Worm (Caenorhabditis elegans) whole organism, late embryonic: Measurements from ENCODE around the gene aly-3.

Experiments
- C08G9.2 ChIP-seq: sonication (generic microtip); optimal IDR thresholded peaks from 2 replicates; lab custom pipeline; 2016; ENCODE audit warnings: mild to moderate bottlenecking, missing genetic modification characterization, moderate library complexity, missing compliant biosample characterization
- C38D4.7 ChIP-seq: fragments of 200-800 bp; sonication (Bioruptor generic); optimal IDR thresholded peaks from 2 replicates; lab custom pipeline; 2018; ENCODE audit warnings: mild to moderate bottlenecking, missing genetic modification characterization, moderate library complexity, missing compliant biosample characterization
- F13H6.1 ChIP-seq: sonication (generic microtip); optimal IDR thresholded peaks from 2 replicates; lab custom pipeline; 2016; ENCODE audit warnings: missing genetic modification characterization, missing compliant biosample characterization
- K02D7.2 ChIP-seq: sonication (generic microtip); optimal IDR thresholded peaks from 2 replicates; lab custom pipeline; 2017; ENCODE audit warnings: mild to moderate bottlenecking, missing genetic modification characterization, missing compliant biosample characterization
- K09A11.1 ChIP-seq: sonication (generic microtip); optimal IDR thresholded peaks from 2 replicates; lab custom pipeline; 2017; ENCODE audit warnings: antibody characterized with exemption, mild to moderate bottlenecking, missing genetic modification characterization, missing compliant biosample characterization; ENCODE audit not compliant: insufficient read depth
- T23F11.4 ChIP-seq: fragments of 200-800 bp; sonication (Bioruptor generic); optimal IDR thresholded peaks from 2 replicates; lab custom pipeline; 2018; ENCODE audit warnings: mild to moderate bottlenecking, missing genetic modification characterization, missing compliant biosample characterization
- Y22D7AL.16 ChIP-seq: sonication (generic microtip); optimal IDR thresholded peaks from 2 replicates; lab custom pipeline; 2016; ENCODE audit warnings: missing genetic modification characterization, missing compliant biosample characterization
- ceh-18 ChIP-seq: sonication (generic microtip); optimal IDR thresholded peaks from 2 replicates; lab custom pipeline; 2016; ENCODE audit warnings: missing genetic modification characterization, missing compliant biosample characterization
- ceh-19 ChIP-seq: fragments of 200-800 bp; sonication (Bioruptor generic); optimal IDR thresholded peaks from 2 replicates; lab custom pipeline; 2018; ENCODE audit warnings: mild to moderate bottlenecking, missing genetic modification characterization, missing compliant biosample characterization
- ceh-24 ChIP-seq: sonication (generic microtip); optimal IDR thresholded peaks from 2 replicates; lab custom pipeline; 2016; ENCODE audit warnings: mild to moderate bottlenecking, missing genetic modification characterization, missing compliant biosample characterization
- ceh-31 ChIP-seq: sonication (generic microtip); optimal IDR thresholded peaks from 2 replicates; lab custom pipeline; 2016; ENCODE audit warnings: missing genetic modification characterization, missing compliant biosample characterization
- ceh-34 ChIP-seq: sonication (generic microtip); optimal IDR thresholded peaks from 2 replicates; lab custom pipeline; 2016; ENCODE audit warnings: mild to moderate bottlenecking, missing genetic modification characterization, missing compliant biosample characterization
- ceh-45 ChIP-seq: fragments of 200-800 bp; sonication (Bioruptor generic); IDR thresholded peaks from 2 replicates; pipeline ENCODE4 v1.3.6; 2022; ENCODE audit warnings: missing genetic modification reagents, missing genetic modification characterization, missing compliant biosample characterization
- ceh-6 ChIP-seq: fragments of 200-800 bp; sonication (Bioruptor generic); optimal IDR thresholded peaks from 2 replicates; lab custom pipeline; 2018; ENCODE audit warnings: mild to moderate bottlenecking, missing genetic modification characterization, missing compliant biosample characterization
- ceh-9 ChIP-seq: sonication (generic microtip); optimal IDR thresholded peaks from 2 replicates; lab custom pipeline; 2016; ENCODE audit warnings: mild to moderate bottlenecking, missing genetic modification characterization, inconsistent platforms, missing compliant biosample characterization
- che-1 ChIP-seq: sonication (generic microtip); optimal IDR thresholded peaks from 2 replicates; lab custom pipeline; 2016; ENCODE audit warnings: mild to moderate bottlenecking, missing genetic modification characterization, missing compliant biosample characterization
- dve-1 ChIP-seq: sonication (generic microtip); optimal IDR thresholded peaks from 2 replicates; lab custom pipeline; 2017; ENCODE audit warnings: antibody characterized with exemption, mild to moderate bottlenecking, missing genetic modification characterization, missing compliant biosample characterization
- elt-4 ChIP-seq: sonication (generic microtip); optimal IDR thresholded peaks from 2 replicates; lab custom pipeline; 2016; ENCODE audit warnings: missing genetic modification characterization, missing compliant biosample characterization
- ets-4 ChIP-seq: sonication (generic microtip); optimal IDR thresholded peaks from 2 replicates; lab custom pipeline; 2016; ENCODE audit warnings: missing genetic modification characterization, missing compliant biosample characterization
- fax-1 ChIP-seq: sonication (generic microtip); optimal IDR thresholded peaks from 2 replicates; lab custom pipeline; 2016; ENCODE audit warnings: missing genotype, missing genetic modification characterization, missing compliant biosample characterization
- fkh-6 ChIP-seq: sonication (generic microtip); optimal IDR thresholded peaks from 2 replicates; lab custom pipeline; 2016; ENCODE audit warnings: missing genetic modification characterization, missing compliant biosample characterization
- hlh-13 ChIP-seq: fragments of 200-800 bp; sonication (Bioruptor generic); optimal IDR thresholded peaks from 2 replicates; lab custom pipeline; 2018; ENCODE audit warnings: mild to moderate bottlenecking, missing genetic modification characterization, missing compliant biosample characterization
- hlh-30 ChIP-seq: sonication (generic microtip); optimal IDR thresholded peaks from 2 replicates; lab custom pipeline; 2017; ENCODE audit warnings: antibody characterized with exemption, missing genetic modification characterization, missing compliant biosample characterization; ENCODE audit not compliant: insufficient read depth
- hlh-6 ChIP-seq: sonication (generic microtip); optimal IDR thresholded peaks from 2 replicates; lab custom pipeline; 2016; ENCODE audit warnings: missing genotype, missing genetic modification characterization, missing compliant biosample characterization
- odd-2 ChIP-seq: sonication (generic microtip); optimal IDR thresholded peaks from 2 replicates; lab custom pipeline; 2017; ENCODE audit warnings: antibody characterized with exemption, mild to moderate bottlenecking, missing genetic modification characterization, missing compliant biosample characterization
- pax-1 ChIP-seq: fragments of 150-350 bp; optimal IDR thresholded peaks from 2 replicates; lab custom pipeline; 2014; ENCODE audit warnings: missing biosample characterization, missing genetic modification characterization
- pha-4 ChIP-seq: fragments of 150-350 bp; optimal IDR thresholded peaks from 2 replicates; lab custom pipeline; 2018; ENCODE audit warnings: missing biosample characterization, missing genetic modification reagents, missing genetic modification characterization
- pqm-1 ChIP-seq: sonication (generic microtip); optimal IDR thresholded peaks from 2 replicates; lab custom pipeline; 2016; ENCODE audit warnings: missing genetic modification characterization, missing compliant biosample characterization
- pros-1 ChIP-seq: fragments of 150-350 bp; optimal IDR thresholded peaks from 2 replicates; lab custom pipeline; 2014; ENCODE audit warnings: missing biosample characterization, missing genetic modification reagents, missing genetic modification characterization
- ref-2 ChIP-seq: sonication (generic microtip); optimal IDR thresholded peaks from 2 replicates; lab custom pipeline; 2016; ENCODE audit warnings: missing genetic modification characterization, missing compliant biosample characterization
- rnt-1 ChIP-seq: sonication (generic microtip); optimal IDR thresholded peaks from 2 replicates; lab custom pipeline; 2016; ENCODE audit warnings: missing genetic modification characterization, missing compliant biosample characterization
- sox-2 ChIP-seq: fragments of 200-800 bp; sonication (Bioruptor generic); IDR thresholded peaks from 2 replicates; pipeline ENCODE4 v1.3.6; 2022; ENCODE audit warnings: missing genetic modification reagents, missing genetic modification characterization, missing compliant biosample characterization
- syd-9 ChIP-seq: sonication (generic microtip); optimal IDR thresholded peaks from 2 replicates; lab custom pipeline; 2016; ENCODE audit warnings: mild to moderate bottlenecking, missing genetic modification characterization, moderate library complexity, missing compliant biosample characterization
- tbx-2 ChIP-seq: sonication (generic microtip); optimal IDR thresholded peaks from 2 replicates; lab custom pipeline; 2016; ENCODE audit warnings: missing genetic modification characterization, missing compliant biosample characterization
- tbx-7 ChIP-seq: sonication (generic microtip); optimal IDR thresholded peaks from 2 replicates; lab custom pipeline; 2016; ENCODE audit warnings: missing genotype, missing genetic modification characterization, missing compliant biosample characterization
- ttx-3 ChIP-seq: sonication (generic microtip); optimal IDR thresholded peaks from 2 replicates; lab custom pipeline; 2016; ENCODE audit warnings: missing genetic modification reagents, missing genetic modification characterization, missing compliant biosample characterization
- unc-42 ChIP-seq: sonication (generic microtip); optimal IDR thresholded peaks from 2 replicates; lab custom pipeline; 2016; ENCODE audit warnings: missing genotype, missing genetic modification characterization, missing compliant biosample characterization
- ztf-16 ChIP-seq: sonication (generic microtip); optimal IDR thresholded peaks from 2 replicates; lab custom pipeline; 2017; ENCODE audit warnings: missing genetic modification characterization, missing compliant biosample characterization

aly-3 gene

DNA sequence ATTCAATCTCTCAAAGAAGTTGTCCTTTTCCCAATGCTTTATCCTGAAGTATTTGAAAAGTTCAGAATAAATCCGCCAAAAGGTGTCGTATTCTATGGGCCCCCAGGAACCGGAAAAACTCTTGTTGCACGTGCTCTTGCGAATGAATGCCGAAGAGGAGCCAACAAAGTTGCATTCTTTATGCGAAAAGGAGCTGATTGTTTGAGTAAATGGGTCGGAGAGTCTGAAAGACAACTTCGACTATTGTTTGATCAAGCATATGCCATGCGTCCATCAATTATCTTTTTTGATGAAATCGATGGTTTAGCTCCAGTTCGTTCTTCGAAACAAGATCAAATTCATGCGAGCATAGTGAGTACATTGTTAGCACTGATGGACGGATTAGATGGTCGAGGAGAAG, 42.3 kb upstream of the aly-3 start:
- no peak for TF ChIP-seq ceh-31 (tag; lab: Kevin White, UChicago)
- no peak for TF ChIP-seq hlh-6 (tag; lab: Kevin White, UChicago)
- TF ChIP-seq fax-1 (tag; lab: Kevin White, UChicago) = no peak
- no peak for TF ChIP-seq K09A11.1 (tag; lab: Kevin White, UChicago)
- TF ChIP-seq che-1 (tag; lab: Kevin White, UChicago) = no peak
- no peak for TF ChIP-seq C38D4.7 (GFP tag; lab: Kevin White, UChicago)
- TF ChIP-seq fkh-6 (tag; lab: Kevin White, UChicago) = no peak
- TF ChIP-seq Y22D7AL.16 (tag; lab: Kevin White, UChicago) = no peak
- no peak for TF ChIP-seq ceh-24 (tag; lab: Kevin White, UChicago)
- no peak for TF ChIP-seq ref-2 (tag; lab: Kevin White, UChicago)
- TF ChIP-seq unc-42 (tag; lab: Kevin White, UChicago) = no peak
- no peak for TF ChIP-seq odd-2
- no peak for TF ChIP-seq elt-4 (tag; lab: Kevin White, UChicago)
- no peak for TF ChIP-seq ceh-45 (GFP tag; lab: Robert Waterston, UW)
- no peak for TF ChIP-seq syd-9 (tag; lab: Kevin White, UChicago)
- no peak for TF ChIP-seq ceh-6 (GFP tag; lab: Kevin White, UChicago)
- no peak for TF ChIP-seq ceh-18 (tag; lab: Kevin White, UChicago)
- TF ChIP-seq pha-4 (tag; lab: Kevin White, UChicago) = no peak
- no peak for TF ChIP-seq hlh-13 (GFP tag; lab: Kevin White, UChicago)

DNA sequence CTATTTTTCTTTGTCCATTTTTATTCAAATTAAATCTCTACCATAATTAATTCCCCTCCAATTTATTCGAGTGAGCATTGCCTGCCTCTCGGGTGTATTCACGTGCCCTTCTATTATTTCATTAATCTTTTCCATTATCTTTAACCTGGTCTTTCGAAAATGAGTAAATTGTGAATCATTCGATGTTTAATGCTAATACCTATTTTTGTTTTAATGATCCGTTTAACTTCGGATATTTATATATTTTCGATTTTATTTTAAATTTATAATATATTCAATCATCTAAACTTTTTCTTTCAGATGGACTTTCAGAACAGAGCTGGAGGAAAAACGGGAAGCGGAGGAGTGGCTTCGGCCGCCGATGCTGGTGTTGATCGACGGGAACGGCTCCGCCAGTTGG, 38.9 kb upstream of the aly-3 start, which contains the start of gene repo-1:
Gene repo-1, plus strand, starts transcription at position 301 of the 400 bp plus-strand sequence.
- TF ChIP-seq ceh-9 (tag; lab: Kevin White, UChicago) (no peak), tbx-7 (tag; lab: Kevin White, UChicago) (no peak), Y22D7AL.16 (tag; lab: Kevin White, UChicago) (no peak), F13H6.1 (tag; lab: Kevin White, UChicago) (no peak), pqm-1 (tag; lab: Kevin White, UChicago) (no peak), syd-9 (tag; lab: Kevin White, UChicago) (no peak), odd-2 (no peak), rnt-1 (tag; lab: Kevin White, UChicago) (no peak), pros-1 (tag; lab: Kevin White, UChicago) (no peak), ttx-3 (tag; lab: Kevin White, UChicago) (no peak), ets-4 (no peak), dve-1 (no peak), ceh-34 (tag; lab: Kevin White, UChicago) (no peak), ceh-19 (GFP tag; lab: Kevin White, UChicago) (no peak), pax-1 (tag; lab: Kevin White, UChicago) (no peak), ceh-31 (tag; lab: Kevin White, UChicago) (no peak), C08G9.2 (tag; lab: Kevin White, UChicago) (no peak), sox-2 (no peak)

- TF ChIP-seq hlh-30 (tag; lab: Kevin White, UChicago) (no peak), ceh-6 (GFP tag; lab: Kevin White, UChicago) (no peak), ztf-16 (tag; lab: Kevin White, UChicago) (no peak), T23F11.4 (GFP tag; lab: Kevin White, UChicago) (no peak), elt-4 (tag; lab: Kevin White, UChicago) (no peak), tbx-2 (no peak)
These were observed 38.5 kb upstream of the aly-3 start for ce11 chrIV:12084587-12084986.

- TF ChIP-seq pqm-1 (tag; lab: Kevin White, UChicago) = no peak
- no peak for TF ChIP-seq K02D7.2
These were observed 38.0 kb upstream of the aly-3 start, which contains the start of gene rbm-34 for ce11 chrIV:12085120-12085519. TSS of gene rbm-34 (plus strand) at chrIV:12085420.
